Fruit fly (Drosophila melanogaster): ENCODE data around the gene RpL17.

dm6 chrX:6702028-6702433 lies 42.0 kb downstream of the RpL17 start:
- TF ChIP-seq slp2 (GFP tag; optimal IDR thresholded peaks at IDR 0.05): peak; percentile 62
- no peak for TF ChIP-seq luna (GFP tag; optimal IDR thresholded peaks at IDR 0.05)
- TF ChIP-seq ATbp (GFP tag; optimal IDR thresholded peaks at IDR 0.05): peak; percentile 78

All from whole organism, embryonic.